Fruit fly (Drosophila melanogaster): ENCODE data around the gene CG6753.

Gene CG6753

dm6 chr3R:12634617-12635016, 7.7 kb downstream of the CG6753 start, which contains the start of gene CG11598:
Gene CG11598 (plus strand): TSS chr3R:12634917.
- no peak for TF ChIP-seq CG12768 (GFP tag; optimal IDR thresholded peaks at IDR 0.05)
- TF ChIP-seq ovo (GFP tag; optimal IDR thresholded peaks at IDR 0.05): no peak
- TF ChIP-seq bab1 (GFP tag; optimal IDR thresholded peaks at IDR 0.05): no peak
- TF ChIP-seq pad (GFP tag; optimal IDR thresholded peaks at IDR 0.05): no peak
- no peak for TF ChIP-seq cnc (optimal IDR thresholded peaks at IDR 0.05)
- TF ChIP-seq CG7045 (GFP tag; optimal IDR thresholded peaks at IDR 0.05): no peak
- no peak for TF ChIP-seq Clk (GFP tag; optimal IDR thresholded peaks at IDR 0.05)
- no peak for TF ChIP-seq Crg-1 (GFP tag; optimal IDR thresholded peaks at IDR 0.05)
- no peak for TF ChIP-seq tj (GFP tag; optimal IDR thresholded peaks at IDR 0.05)
- TF ChIP-seq CG7101 (tag; optimal IDR thresholded peaks at IDR 0.05): no peak
- no peak for TF ChIP-seq CG1620 (GFP tag; optimal IDR thresholded peaks at IDR 0.05)
- no peak for TF ChIP-seq Hr96 (GFP tag; optimal IDR thresholded peaks at IDR 0.05)
- TF ChIP-seq CG33017 (tag; optimal IDR thresholded peaks at IDR 0.05): no peak
- no peak for TF ChIP-seq toe (GFP tag; optimal IDR thresholded peaks at IDR 0.05)

dm6 chr3R:12633059-12633458, 9.2 kb downstream of the CG6753 start, which contains the start of gene CG18530:
Gene CG18530 (plus strand): TSS chr3R:12633359.
- TF ChIP-seq CG7101 (tag; optimal IDR thresholded peaks at IDR 0.05): no peak
- no peak for TF ChIP-seq CG11617 (GFP tag; optimal IDR thresholded peaks at IDR 0.05)
- no peak for TF ChIP-seq CG7045 (GFP tag; optimal IDR thresholded peaks at IDR 0.05)
- no peak for TF ChIP-seq bab1 (GFP tag; optimal IDR thresholded peaks at IDR 0.05)
- TF ChIP-seq Hr96 (GFP tag; optimal IDR thresholded peaks at IDR 0.05): no peak
- TF ChIP-seq CG33017 (tag; optimal IDR thresholded peaks at IDR 0.05): no peak
- no peak for TF ChIP-seq Mnt (GFP tag; optimal IDR thresholded peaks at IDR 0.05)
- no peak for TF ChIP-seq kay (GFP tag; ENCODE audit: borderline replicate concordance)
- no peak for TF ChIP-seq ovo (GFP tag; optimal IDR thresholded peaks at IDR 0.05)
- no peak for TF ChIP-seq tj (GFP tag; optimal IDR thresholded peaks at IDR 0.05)
- no peak for TF ChIP-seq CG5204 (GFP tag; optimal IDR thresholded peaks at IDR 0.05)
- no peak for TF ChIP-seq CG12768 (GFP tag; optimal IDR thresholded peaks at IDR 0.05)
- no peak for TF ChIP-seq cnc (optimal IDR thresholded peaks at IDR 0.05)
- TF ChIP-seq cic (GFP tag; optimal IDR thresholded peaks at IDR 0.05): no peak
- TF ChIP-seq Clk (GFP tag; optimal IDR thresholded peaks at IDR 0.05): no peak
- TF ChIP-seq pad (GFP tag; optimal IDR thresholded peaks at IDR 0.05): no peak
- no peak for TF ChIP-seq toe (GFP tag; optimal IDR thresholded peaks at IDR 0.05)
- TF ChIP-seq Crg-1 (GFP tag; optimal IDR thresholded peaks at IDR 0.05): no peak
- no peak for TF ChIP-seq CG14711 (tag; optimal IDR thresholded peaks at IDR 0.05)
- no peak for TF ChIP-seq CG1620 (GFP tag; optimal IDR thresholded peaks at IDR 0.05)

dm6 chr3R:12630369-12630768, 11.9 kb downstream of the CG6753 start, which contains the start of gene Not10:
Gene Not10 (plus strand): TSS chr3R:12630647.
- TF ChIP-seq CG7045 (GFP tag; optimal IDR thresholded peaks at IDR 0.05) (no peak), toe (GFP tag; optimal IDR thresholded peaks at IDR 0.05) (peak; percentile 43), CG5204 (GFP tag; optimal IDR thresholded peaks at IDR 0.05) (no peak), cnc (optimal IDR thresholded peaks at IDR 0.05) (no peak), pad (GFP tag; optimal IDR thresholded peaks at IDR 0.05) (peak; percentile 7), Hr96 (GFP tag; optimal IDR thresholded peaks at IDR 0.05) (no peak), Clk (GFP tag; optimal IDR thresholded peaks at IDR 0.05) (no peak), Mnt (GFP tag; optimal IDR thresholded peaks at IDR 0.05) (peak; percentile 13), bab1 (GFP tag; optimal IDR thresholded peaks at IDR 0.05) (peak; percentile 59), CG33017 (tag; optimal IDR thresholded peaks at IDR 0.05) (peak; percentile 41), CG7101 (tag; optimal IDR thresholded peaks at IDR 0.05) (peak; percentile 61), ovo (GFP tag; optimal IDR thresholded peaks at IDR 0.05) (peak; percentile 0), cic (GFP tag; optimal IDR thresholded peaks at IDR 0.05) (no peak), CG11617 (GFP tag; optimal IDR thresholded peaks at IDR 0.05) (peak; percentile 17), CG1620 (GFP tag; optimal IDR thresholded peaks at IDR 0.05) (no peak), CG14711 (tag; optimal IDR thresholded peaks at IDR 0.05) (peak; percentile 57), Crg-1 (GFP tag; optimal IDR thresholded peaks at IDR 0.05) (peak; percentile 50), kay (GFP tag; ENCODE audit: borderline replicate concordance) (peak; percentile 71), CG12768 (GFP tag; optimal IDR thresholded peaks at IDR 0.05) (no peak), tj (GFP tag; optimal IDR thresholded peaks at IDR 0.05) (peak; percentile 8)

- no peak for TF ChIP-seq CG1620 (GFP tag; optimal IDR thresholded peaks at IDR 0.05)
- TF ChIP-seq kay (GFP tag; ENCODE audit: borderline replicate concordance): peak; percentile 81
Measured at dm6 chr3R:12628395-12628928, 13.8 kb downstream of the CG6753 start.

- TF ChIP-seq Hr96 (GFP tag; optimal IDR thresholded peaks at IDR 0.05) (peak; percentile 82), ovo (GFP tag; optimal IDR thresholded peaks at IDR 0.05) (peak; percentile 91), CG1620 (GFP tag; optimal IDR thresholded peaks at IDR 0.05) (peak; percentile 95), CG7045 (GFP tag; optimal IDR thresholded peaks at IDR 0.05) (peak; percentile 53), cnc (optimal IDR thresholded peaks at IDR 0.05) (no peak), CG12768 (GFP tag; optimal IDR thresholded peaks at IDR 0.05) (peak; percentile 61), toe (GFP tag; optimal IDR thresholded peaks at IDR 0.05) (peak; percentile 81), kay (GFP tag; ENCODE audit: borderline replicate concordance) (no peak), tj (GFP tag; optimal IDR thresholded peaks at IDR 0.05) (peak; percentile 3), CG5204 (GFP tag; optimal IDR thresholded peaks at IDR 0.05) (no peak), CG33017 (tag; optimal IDR thresholded peaks at IDR 0.05) (peak; percentile 66), pad (GFP tag; optimal IDR thresholded peaks at IDR 0.05) (peak; percentile 85), Crg-1 (GFP tag; optimal IDR thresholded peaks at IDR 0.05) (peak; percentile 90), bab1 (GFP tag; optimal IDR thresholded peaks at IDR 0.05) (peak; percentile 81), cic (GFP tag; optimal IDR thresholded peaks at IDR 0.05) (peak; percentile 89), CG14711 (tag; optimal IDR thresholded peaks at IDR 0.05) (peak; percentile 63), CG11617 (GFP tag; optimal IDR thresholded peaks at IDR 0.05) (no peak), Clk (GFP tag; optimal IDR thresholded peaks at IDR 0.05) (peak; percentile 83), Mnt (GFP tag; optimal IDR thresholded peaks at IDR 0.05) (peak; percentile 92), CG7101 (tag; optimal IDR thresholded peaks at IDR 0.05) (peak; percentile 79)
Measured at dm6 chr3R:12627691-12628148, 14.6 kb downstream of the CG6753 start, which contains the start of the genes Vha55 and Snx3. Gene Vha55 (minus strand): TSS chr3R:12627829. Gene Snx3 (plus strand): TSS chr3R:12628031.

All from whole organism, adult.